Worm (Caenorhabditis elegans) whole organism, L1 larva: Measurements from ENCODE around the gene snb-7.

Experiments
- C16A3.4 ChIP-seq: fragments of 150-350 bp; optimal IDR thresholded peaks from 2 replicates; lab custom pipeline; 2014; ENCODE audit warnings: missing biosample characterization, missing genetic modification characterization
- Y116A8C.19 ChIP-seq: sonication (generic microtip); optimal IDR thresholded peaks from 2 replicates; lab custom pipeline; 2016; ENCODE audit warnings: missing compliant biosample characterization, missing genetic modification characterization, borderline replicate concordance
- aha-1 ChIP-seq: fragments of 150-350 bp; optimal IDR thresholded peaks from 2 replicates; lab custom pipeline; 2014; ENCODE audit warnings: missing biosample characterization, missing genetic modification characterization
- alr-1 ChIP-seq: fragments of 200-800 bp; sonication (Bioruptor generic); optimal IDR thresholded peaks from 2 replicates; lab custom pipeline; 2018; ENCODE audit warnings: borderline replicate concordance, mild to moderate bottlenecking, missing genetic modification characterization, missing compliant biosample characterization
- aly-2 ChIP-seq: fragments of 150-350 bp; optimal IDR thresholded peaks from 2 replicates; lab custom pipeline; 2014; ENCODE audit warnings: missing biosample characterization, missing genetic modification characterization
- ama-1 ChIP-seq: fragments of 150-350 bp; optimal IDR thresholded peaks from 2 replicates; lab custom pipeline; 2014
- blmp-1 ChIP-seq: fragments of 150-350 bp; optimal IDR thresholded peaks from 2 replicates; lab custom pipeline; 2014; ENCODE audit warnings: missing biosample characterization, missing genetic modification characterization
- ceh-63 ChIP-seq: fragments of 200-800 bp; sonication (Bioruptor generic); optimal IDR thresholded peaks from 2 replicates; lab custom pipeline; 2018; ENCODE audit warnings: mild to moderate bottlenecking, missing genetic modification characterization, missing compliant biosample characterization
- ceh-8 ChIP-seq: fragments of 200-800 bp; sonication (Bioruptor generic); optimal IDR thresholded peaks from 2 replicates; lab custom pipeline; 2018; ENCODE audit warnings: mild to moderate bottlenecking, missing genetic modification characterization, moderate library complexity, missing compliant biosample characterization
- ceh-82 ChIP-seq, 3 experiments: fragments of 150-350 bp in 1 of 3; sonication (generic microtip) in 2 of 3; optimal IDR thresholded peaks; 2 replicates each; lab custom pipeline; 2014 to 2017; ENCODE audit warnings: missing biosample characterization in 3 of 3, missing genetic modification characterization in 3 of 3
- ces-1 ChIP-seq: fragments of 150-350 bp; optimal IDR thresholded peaks from 2 replicates; lab custom pipeline; 2014; ENCODE audit warnings: missing biosample characterization, missing genetic modification reagents, missing genetic modification characterization
- dpl-1 ChIP-seq, 3 experiments: fragments of 150-350 bp in 2 of 3; sonication (generic microtip) in 1 of 3; optimal IDR thresholded peaks; 2 replicates each; lab custom pipeline; 2014 to 2017; ENCODE audit warnings: missing biosample characterization in 3 of 3, missing genetic modification characterization in 3 of 3, missing genetic modification reagents in 3 of 3
- efl-1 ChIP-seq, 4 experiments: fragments of 150-350 bp; optimal IDR thresholded peaks in 3 of 4; peaks in 1 of 4; 1 replicate in 1 of 4; 2 replicates in 3 of 4; lab custom pipeline; 2014; ENCODE audit warnings: missing biosample characterization in 2 of 4, missing genetic modification characterization in 2 of 4, missing genetic modification reagents in 2 of 4
- efl-3 ChIP-seq: fragments of 200-800 bp; sonication (Bioruptor generic); optimal IDR thresholded peaks from 2 replicates; lab custom pipeline; 2018; ENCODE audit warnings: mild to moderate bottlenecking, missing genetic modification characterization, missing compliant biosample characterization
- elt-3 ChIP-seq, 6 experiments: fragments of 150-350 bp in 1 of 6; sonication (generic microtip); optimal IDR thresholded peaks; 2 replicates each; lab custom pipeline; 2017 to 2018; ENCODE audit warnings: missing biosample characterization in 6 of 6, missing genetic modification characterization in 6 of 6, inconsistent platforms in 1 of 6
- fkh-10 ChIP-seq: sonication (generic microtip); optimal IDR thresholded peaks from 2 replicates; lab custom pipeline; 2017; ENCODE audit warnings: missing biosample characterization, missing genetic modification reagents, missing genetic modification characterization
- fkh-8 ChIP-seq: sonication (generic microtip); optimal IDR thresholded peaks from 2 replicates; lab custom pipeline; 2016; ENCODE audit warnings: mild to moderate bottlenecking, missing genetic modification characterization, missing compliant biosample characterization
- fos-1 ChIP-seq: fragments of 150-350 bp; optimal IDR thresholded peaks from 2 replicates; lab custom pipeline; 2014; ENCODE audit warnings: missing biosample characterization, missing genetic modification characterization
- hlh-17 ChIP-seq: fragments of 200-800 bp; sonication (Bioruptor generic); optimal IDR thresholded peaks from 2 replicates; lab custom pipeline; 2018; ENCODE audit warnings: missing genetic modification characterization, mild to moderate bottlenecking, missing compliant biosample characterization, moderate library complexity, borderline replicate concordance
- hlh-4 ChIP-seq: sonication (generic microtip); optimal IDR thresholded peaks from 2 replicates; lab custom pipeline; 2016; ENCODE audit warnings: mild to moderate bottlenecking, missing genetic modification characterization, missing compliant biosample characterization
- irx-1 ChIP-seq: sonication (generic microtip); optimal IDR thresholded peaks from 2 replicates; lab custom pipeline; 2016; ENCODE audit warnings: missing genetic modification characterization, missing compliant biosample characterization
- isw-1 ChIP-seq: fragments of 200-800 bp; sonication (Bioruptor generic); IDR thresholded peaks from 2 replicates; pipeline ENCODE4 v1.3.6; 2022; ENCODE audit warnings: missing genetic modification characterization, missing compliant biosample characterization
- jun-1 ChIP-seq: fragments of 150-350 bp; optimal IDR thresholded peaks from 2 replicates; lab custom pipeline; 2014; ENCODE audit warnings: missing biosample characterization, missing genetic modification reagents, missing genetic modification characterization
- lin-13 ChIP-seq: fragments of 150-350 bp; optimal IDR thresholded peaks from 2 replicates; lab custom pipeline; 2014; ENCODE audit warnings: missing biosample characterization, missing genetic modification reagents, missing genetic modification characterization
- lin-14 ChIP-seq: fragments of 200-800 bp; sonication (Bioruptor generic); optimal IDR thresholded peaks from 2 replicates; lab custom pipeline; 2018; ENCODE audit warnings: mild to moderate bottlenecking, missing genetic modification characterization, moderate library complexity, missing compliant biosample characterization
- lin-15B ChIP-seq: fragments of 150-350 bp; sonication (generic microtip); optimal IDR thresholded peaks from 3 replicates; lab custom pipeline; 2014; ENCODE audit warnings: missing biosample characterization, missing genetic modification characterization
- lin-35 ChIP-seq, 2 experiments: fragments of 150-350 bp; optimal IDR thresholded peaks; 2 replicates each; lab custom pipeline; 2014; ENCODE audit warnings: missing biosample characterization in 2 of 2, missing genetic modification characterization in 2 of 2, missing genetic modification reagents in 2 of 2
- lsy-2 ChIP-seq, 2 experiments: fragments of 150-350 bp; optimal IDR thresholded peaks; 2 replicates each; lab custom pipeline; 2014; ENCODE audit warnings: missing biosample characterization in 2 of 2, missing genetic modification characterization in 2 of 2
- mdl-1 ChIP-seq, 2 experiments: fragments of 150-350 bp; optimal IDR thresholded peaks; 2 replicates each; lab custom pipeline; 2014 to 2017; ENCODE audit warnings: missing biosample characterization in 2 of 2, missing genetic modification characterization in 2 of 2, inconsistent platforms in 1 of 2
- mef-2 ChIP-seq: fragments of 150-350 bp; optimal IDR thresholded peaks from 2 replicates; lab custom pipeline; 2014; ENCODE audit warnings: missing biosample characterization, missing genetic modification characterization
- nhr-12 ChIP-seq: sonication (generic microtip); optimal IDR thresholded peaks from 2 replicates; lab custom pipeline; 2017; ENCODE audit warnings: missing biosample characterization, missing genetic modification characterization
- nhr-28 ChIP-seq: fragments of 150-350 bp; optimal IDR thresholded peaks from 2 replicates; lab custom pipeline; 2014; ENCODE audit warnings: missing biosample characterization, missing genetic modification characterization
- nhr-71 ChIP-seq: sonication (generic microtip); optimal IDR thresholded peaks from 2 replicates; lab custom pipeline; 2016; ENCODE audit warnings: mild to moderate bottlenecking, missing genetic modification characterization, moderate library complexity, missing compliant biosample characterization
- nhr-77 ChIP-seq: fragments of 150-350 bp; optimal IDR thresholded peaks from 2 replicates; lab custom pipeline; 2014; ENCODE audit warnings: missing biosample characterization, missing genetic modification characterization
- nhr-84 ChIP-seq: sonication (generic microtip); optimal IDR thresholded peaks from 2 replicates; lab custom pipeline; 2017; ENCODE audit warnings: missing biosample characterization, missing genetic modification characterization
- nhr-85 ChIP-seq: sonication (generic microtip); peaks from one replicate; lab custom pipeline; 2016; ENCODE audit warnings: missing genetic modification characterization, inconsistent platforms, missing compliant biosample characterization
- nhr-90 ChIP-seq: sonication (generic microtip); optimal IDR thresholded peaks from 2 replicates; lab custom pipeline; 2016; ENCODE audit warnings: mild to moderate bottlenecking, missing genetic modification characterization, missing compliant biosample characterization; ENCODE audit not compliant: poor library complexity
- pag-3 ChIP-seq: sonication (generic microtip); optimal IDR thresholded peaks from 2 replicates; lab custom pipeline; 2017; ENCODE audit warnings: missing genetic modification characterization, mild to moderate bottlenecking, missing compliant biosample characterization, antibody characterized with exemption, borderline replicate concordance; ENCODE audit not compliant: insufficient read depth
- pqm-1 ChIP-seq: sonication (generic microtip); optimal IDR thresholded peaks from 3 replicates; lab custom pipeline; 2017; ENCODE audit warnings: missing biosample characterization, missing genetic modification characterization
- rnt-1 ChIP-seq: sonication (generic microtip); optimal IDR thresholded peaks from 2 replicates; lab custom pipeline; 2016; ENCODE audit warnings: mild to moderate bottlenecking, missing genetic modification characterization, moderate library complexity, missing compliant biosample characterization
- skn-1 ChIP-seq: fragments of 150-350 bp; optimal IDR thresholded peaks from 2 replicates; lab custom pipeline; 2014; ENCODE audit warnings: missing biosample characterization, missing genetic modification characterization
- snu-23 ChIP-seq: sonication (generic microtip); optimal IDR thresholded peaks from 2 replicates; lab custom pipeline; 2016; ENCODE audit warnings: missing genetic modification characterization, missing compliant biosample characterization
- sox-4 ChIP-seq: sonication (generic microtip); optimal IDR thresholded peaks from 2 replicates; lab custom pipeline; 2016; ENCODE audit warnings: missing genetic modification characterization, missing compliant biosample characterization
- sup-37 ChIP-seq: fragments of 200-800 bp; sonication (Bioruptor generic); optimal IDR thresholded peaks from 2 replicates; lab custom pipeline; 2018; ENCODE audit warnings: mild to moderate bottlenecking, missing genetic modification characterization, missing compliant biosample characterization
- unc-86 ChIP-seq: sonication (generic microtip); optimal IDR thresholded peaks from 2 replicates; lab custom pipeline; 2016; ENCODE audit warnings: missing genetic modification characterization, missing compliant biosample characterization
- unc-98 ChIP-seq: fragments of 200-800 bp; sonication (Bioruptor generic); IDR thresholded peaks from 2 replicates; pipeline ENCODE4 v1.3.6; 2022; ENCODE audit warnings: missing genetic modification characterization, missing compliant biosample characterization
- vab-15 ChIP-seq: sonication (generic microtip); optimal IDR thresholded peaks from 2 replicates; lab custom pipeline; 2017; ENCODE audit warnings: missing genotype, mild to moderate bottlenecking, missing genetic modification characterization, missing compliant biosample characterization
- xbp-1 ChIP-seq: sonication (generic microtip); optimal IDR thresholded peaks from 2 replicates; lab custom pipeline; 2016; ENCODE audit warnings: missing genetic modification characterization, missing compliant biosample characterization
- zip-4 ChIP-seq: fragments of 200-800 bp; sonication (Bioruptor generic); optimal IDR thresholded peaks from 2 replicates; lab custom pipeline; 2018; ENCODE audit warnings: mild to moderate bottlenecking, missing genetic modification characterization, moderate library complexity, missing compliant biosample characterization

snb-7 gene

ce11 chrIV:12590373-12590772, 29.7 kb downstream of the snb-7 start, which contains the start of gene cul-6:
TSS of gene cul-6 (minus strand) at chrIV:12590451.
- TF ChIP-seq xbp-1 (tag; lab: Kevin White, UChicago): no peak
- no peak for TF ChIP-seq efl-1 (optimal IDR thresholded peaks at IDR 0.05; lab: Kevin White, UChicago)
- peak in 1 of 2 experiments; percentile 74 for TF ChIP-seq efl-1 (GFP tag; optimal IDR thresholded peaks at IDR 0.05 in 1 of 2; lab: Kevin White, UChicago)

- TF ChIP-seq efl-1 (optimal IDR thresholded peaks at IDR 0.05; lab: Kevin White, UChicago) (peak; percentile 71 to 73), efl-1 (GFP tag; optimal IDR thresholded peaks at IDR 0.05 in 1 of 2; lab: Kevin White, UChicago) (peak; percentile 59 to 96), elt-3 (tag; optimal IDR thresholded peaks at IDR 0.05; lab: Kevin White, UChicago) (peak in 2 of 6 experiments; percentile 1 to 21), sup-37 (peak; percentile 23), mef-2 (tag; lab: Kevin White, UChicago) (peak; percentile 52), unc-98 (peak; percentile 70), mdl-1 (tag; optimal IDR thresholded peaks at IDR 0.05; lab: Kevin White, UChicago) (peak in 1 of 2 experiments; percentile 83), alr-1 (tag; lab: Kevin White, UChicago) (no peak), snu-23 (GFP tag; lab: Kevin White, UChicago) (peak; percentile 91), lin-35 (GFP tag; optimal IDR thresholded peaks at IDR 0.05; lab: Kevin White, UChicago) (peak; percentile 68 to 78), unc-86 (peak; percentile 76), fos-1 (tag; lab: Kevin White, UChicago) (peak; percentile 61), nhr-28 (no peak), dpl-1 (GFP tag; optimal IDR thresholded peaks at IDR 0.05; lab: Kevin White, UChicago) (peak; percentile 27 to 67 (median 53)), skn-1 (tag; lab: Kevin White, UChicago) (peak; percentile 72), nhr-12 (no peak), pqm-1 (tag; lab: Kevin White, UChicago) (no peak), pag-3 (tag; lab: Kevin White, UChicago) (no peak), hlh-4 (tag; lab: Kevin White, UChicago) (no peak), Y116A8C.19 (tag; lab: Kevin White, UChicago) (no peak), ceh-8 (peak; percentile 77), irx-1 (tag; lab: Kevin White, UChicago) (peak; percentile 75), vab-15 (tag; lab: Kevin White, UChicago) (peak; percentile 59), lin-13 (peak; percentile 21), lin-15B (tag; lab: Kevin White, UChicago) (no peak), zip-4 (GFP tag; lab: Kevin White, UChicago) (peak; percentile 13), nhr-85 (tag; lab: Kevin White, UChicago) (no peak), ces-1 (GFP tag; lab: Kevin White, UChicago) (no peak), aha-1 (no peak), sox-4 (peak; percentile 56), nhr-71 (tag; lab: Kevin White, UChicago) (peak; percentile 89), ceh-63 (peak; percentile 1), fkh-8 (tag; lab: Kevin White, UChicago) (peak; percentile 80), lsy-2 (tag; optimal IDR thresholded peaks at IDR 0.05; lab: Kevin White, UChicago) (peak; percentile 74), nhr-77 (tag; lab: Kevin White, UChicago) (peak; percentile 22), hlh-17 (GFP tag; lab: Kevin White, UChicago) (no peak), jun-1 (tag; lab: Kevin White, UChicago) (peak; percentile 40), aly-2 (tag; lab: Kevin White, UChicago) (peak; percentile 40), nhr-84 (tag; lab: Kevin White, UChicago) (no peak), blmp-1 (tag; lab: Kevin White, UChicago) (no peak), lin-14 (GFP tag; lab: Kevin White, UChicago) (peak; percentile 88), fkh-10 (peak; percentile 33), isw-1 (GFP tag; lab: Robert Waterston, UW) (peak; percentile 74), efl-3 (GFP tag; lab: Kevin White, UChicago) (no peak), nhr-90 (tag; lab: Kevin White, UChicago) (peak; percentile 70), C16A3.4 (peak; percentile 53), ama-1 (lab: Kevin White, UChicago) (no peak), rnt-1 (tag; lab: Kevin White, UChicago) (peak; percentile 93), ceh-82 (tag; optimal IDR thresholded peaks at IDR 0.05; lab: Kevin White, UChicago) (peak; percentile 41 to 84 (median 68))
Measured at ce11 chrIV:12594574-12594973, 33.9 kb downstream of the snb-7 start.
